Worm (Caenorhabditis elegans): Measurements from ENCODE around the gene snr-4.

ce11 chrV:12025683-12026082 is 46.2 kb upstream of the snr-4 start:
- no peak for TF ChIP-seq let-607 (tag; optimal IDR thresholded peaks at IDR 0.05)
- no peak for TF ChIP-seq nhr-179 (tag; optimal IDR thresholded peaks at IDR 0.05)
- TF ChIP-seq him-1 (tag; optimal IDR thresholded peaks at IDR 0.05) = no peak

Measured in whole organism, young adult.